Worm (Caenorhabditis elegans) whole organism, L1 larva: ENCODE measurements around the gene K09C8.8.

Source experiments
- C16A3.4 ChIP-seq: fragments of 150-350 bp; optimal IDR thresholded peaks from 2 replicates; lab custom pipeline; 2014; ENCODE audit warnings: missing biosample characterization, missing genetic modification characterization
- aly-2 ChIP-seq: fragments of 150-350 bp; optimal IDR thresholded peaks from 2 replicates; lab custom pipeline; 2014; ENCODE audit warnings: missing biosample characterization, missing genetic modification characterization
- ceh-63 ChIP-seq: fragments of 200-800 bp; sonication (Bioruptor generic); optimal IDR thresholded peaks from 2 replicates; lab custom pipeline; 2018; ENCODE audit warnings: mild to moderate bottlenecking, missing genetic modification characterization, missing compliant biosample characterization
- ceh-8 ChIP-seq: fragments of 200-800 bp; sonication (Bioruptor generic); optimal IDR thresholded peaks from 2 replicates; lab custom pipeline; 2018; ENCODE audit warnings: mild to moderate bottlenecking, missing genetic modification characterization, moderate library complexity, missing compliant biosample characterization
- ceh-82 ChIP-seq, 3 experiments: fragments of 150-350 bp in 1 of 3; sonication (generic microtip) in 2 of 3; optimal IDR thresholded peaks; 2 replicates each; lab custom pipeline; 2014 to 2017; ENCODE audit warnings: missing biosample characterization in 3 of 3, missing genetic modification characterization in 3 of 3
- ces-1 ChIP-seq: fragments of 150-350 bp; optimal IDR thresholded peaks from 2 replicates; lab custom pipeline; 2014; ENCODE audit warnings: missing biosample characterization, missing genetic modification reagents, missing genetic modification characterization
- efl-1 ChIP-seq, 4 experiments: fragments of 150-350 bp; optimal IDR thresholded peaks in 3 of 4; peaks in 1 of 4; 1 replicate in 1 of 4; 2 replicates in 3 of 4; lab custom pipeline; 2014; ENCODE audit warnings: missing biosample characterization in 2 of 4, missing genetic modification characterization in 2 of 4, missing genetic modification reagents in 2 of 4
- elt-2 ChIP-seq: sonication (generic microtip); optimal IDR thresholded peaks from 2 replicates; lab custom pipeline; 2016; ENCODE audit warnings: missing genetic modification characterization, mild to moderate bottlenecking, inconsistent platforms, missing compliant biosample characterization, missing genetic modification reagents
- elt-3 ChIP-seq, 6 experiments: fragments of 150-350 bp in 1 of 6; sonication (generic microtip); optimal IDR thresholded peaks; 2 replicates each; lab custom pipeline; 2017 to 2018; ENCODE audit warnings: missing biosample characterization in 6 of 6, missing genetic modification characterization in 6 of 6, inconsistent platforms in 1 of 6
- irx-1 ChIP-seq: sonication (generic microtip); optimal IDR thresholded peaks from 2 replicates; lab custom pipeline; 2016; ENCODE audit warnings: missing genetic modification characterization, missing compliant biosample characterization
- isw-1 ChIP-seq: fragments of 200-800 bp; sonication (Bioruptor generic); IDR thresholded peaks from 2 replicates; pipeline ENCODE4 v1.3.6; 2022; ENCODE audit warnings: missing genetic modification characterization, missing compliant biosample characterization
- jun-1 ChIP-seq: fragments of 150-350 bp; optimal IDR thresholded peaks from 2 replicates; lab custom pipeline; 2014; ENCODE audit warnings: missing biosample characterization, missing genetic modification reagents, missing genetic modification characterization
- lin-14 ChIP-seq: fragments of 200-800 bp; sonication (Bioruptor generic); optimal IDR thresholded peaks from 2 replicates; lab custom pipeline; 2018; ENCODE audit warnings: mild to moderate bottlenecking, missing genetic modification characterization, moderate library complexity, missing compliant biosample characterization
- lin-35 ChIP-seq, 2 experiments: fragments of 150-350 bp; optimal IDR thresholded peaks; 2 replicates each; lab custom pipeline; 2014; ENCODE audit warnings: missing biosample characterization in 2 of 2, missing genetic modification characterization in 2 of 2, missing genetic modification reagents in 2 of 2
- lir-3 ChIP-seq: sonication (generic microtip); optimal IDR thresholded peaks from 2 replicates; lab custom pipeline; 2016; ENCODE audit warnings: mild to moderate bottlenecking, missing genetic modification characterization, moderate library complexity, missing compliant biosample characterization; ENCODE audit not compliant: poor library complexity
- lsy-2 ChIP-seq, 2 experiments: fragments of 150-350 bp; optimal IDR thresholded peaks; 2 replicates each; lab custom pipeline; 2014; ENCODE audit warnings: missing biosample characterization in 2 of 2, missing genetic modification characterization in 2 of 2
- mab-9 ChIP-seq: fragments of 200-800 bp; sonication (Bioruptor generic); IDR thresholded peaks from 2 replicates; pipeline ENCODE4 v1.3.6; 2022; ENCODE audit warnings: missing genetic modification reagents, missing genetic modification characterization, missing compliant biosample characterization
- mdl-1 ChIP-seq, 2 experiments: fragments of 150-350 bp; optimal IDR thresholded peaks; 2 replicates each; lab custom pipeline; 2014 to 2017; ENCODE audit warnings: missing biosample characterization in 2 of 2, missing genetic modification characterization in 2 of 2, inconsistent platforms in 1 of 2
- mep-1 ChIP-seq: fragments of 150-350 bp; optimal IDR thresholded peaks from 2 replicates; lab custom pipeline; 2014; ENCODE audit warnings: missing biosample characterization, missing genetic modification characterization
- nhr-19 ChIP-seq: fragments of 200-800 bp; sonication (Bioruptor generic); conservative IDR thresholded peaks from 2 replicates; pipeline ENCODE4 v1.3.6; 2022; ENCODE audit warnings: missing genetic modification characterization, missing compliant biosample characterization
- nhr-20 ChIP-seq: sonication (generic microtip); optimal IDR thresholded peaks from 2 replicates; lab custom pipeline; 2016; ENCODE audit warnings: mild to moderate bottlenecking, missing genetic modification characterization, missing compliant biosample characterization
- nhr-237 ChIP-seq: fragments of 150-350 bp; optimal IDR thresholded peaks from 2 replicates; lab custom pipeline; 2014; ENCODE audit warnings: missing biosample characterization, missing genetic modification characterization
- nhr-71 ChIP-seq: sonication (generic microtip); optimal IDR thresholded peaks from 2 replicates; lab custom pipeline; 2016; ENCODE audit warnings: mild to moderate bottlenecking, missing genetic modification characterization, moderate library complexity, missing compliant biosample characterization
- nhr-76 ChIP-seq: sonication (generic microtip); optimal IDR thresholded peaks from 2 replicates; lab custom pipeline; 2017; ENCODE audit warnings: missing biosample characterization, missing genetic modification characterization
- nhr-84 ChIP-seq: sonication (generic microtip); optimal IDR thresholded peaks from 2 replicates; lab custom pipeline; 2017; ENCODE audit warnings: missing biosample characterization, missing genetic modification characterization
- nhr-90 ChIP-seq: sonication (generic microtip); optimal IDR thresholded peaks from 2 replicates; lab custom pipeline; 2016; ENCODE audit warnings: mild to moderate bottlenecking, missing genetic modification characterization, missing compliant biosample characterization; ENCODE audit not compliant: poor library complexity
- rnt-1 ChIP-seq: sonication (generic microtip); optimal IDR thresholded peaks from 2 replicates; lab custom pipeline; 2016; ENCODE audit warnings: mild to moderate bottlenecking, missing genetic modification characterization, moderate library complexity, missing compliant biosample characterization
- skn-1 ChIP-seq: fragments of 150-350 bp; optimal IDR thresholded peaks from 2 replicates; lab custom pipeline; 2014; ENCODE audit warnings: missing biosample characterization, missing genetic modification characterization
- snu-23 ChIP-seq: sonication (generic microtip); optimal IDR thresholded peaks from 2 replicates; lab custom pipeline; 2016; ENCODE audit warnings: missing genetic modification characterization, missing compliant biosample characterization
- sox-4 ChIP-seq: sonication (generic microtip); optimal IDR thresholded peaks from 2 replicates; lab custom pipeline; 2016; ENCODE audit warnings: missing genetic modification characterization, missing compliant biosample characterization
- swsn-7 ChIP-seq: sonication (generic microtip); optimal IDR thresholded peaks from 2 replicates; lab custom pipeline; 2016; ENCODE audit warnings: missing genetic modification characterization, missing compliant biosample characterization
- unc-130 ChIP-seq: fragments of 150-350 bp; optimal IDR thresholded peaks from 2 replicates; lab custom pipeline; 2017; ENCODE audit warnings: missing biosample characterization, missing genetic modification characterization, inconsistent platforms
- unc-30 ChIP-seq: sonication (generic microtip); optimal IDR thresholded peaks from 2 replicates; lab custom pipeline; 2017; ENCODE audit warnings: missing biosample characterization, missing genetic modification characterization
- unc-62 ChIP-seq: fragments of 150-350 bp; optimal IDR thresholded peaks from 2 replicates; lab custom pipeline; 2014; ENCODE audit warnings: missing biosample characterization, missing genetic modification reagents, missing genetic modification characterization
- unc-86 ChIP-seq: sonication (generic microtip); optimal IDR thresholded peaks from 2 replicates; lab custom pipeline; 2016; ENCODE audit warnings: missing genetic modification characterization, missing compliant biosample characterization
- vab-15 ChIP-seq: sonication (generic microtip); optimal IDR thresholded peaks from 2 replicates; lab custom pipeline; 2017; ENCODE audit warnings: missing genotype, mild to moderate bottlenecking, missing genetic modification characterization, missing compliant biosample characterization
- xbp-1 ChIP-seq: sonication (generic microtip); optimal IDR thresholded peaks from 2 replicates; lab custom pipeline; 2016; ENCODE audit warnings: missing genetic modification characterization, missing compliant biosample characterization
- zag-1 ChIP-seq: fragments of 150-350 bp; optimal IDR thresholded peaks from 2 replicates; lab custom pipeline; 2014; ENCODE audit warnings: missing biosample characterization, missing genetic modification characterization
- zip-4 ChIP-seq: fragments of 200-800 bp; sonication (Bioruptor generic); optimal IDR thresholded peaks from 2 replicates; lab custom pipeline; 2018; ENCODE audit warnings: mild to moderate bottlenecking, missing genetic modification characterization, moderate library complexity, missing compliant biosample characterization
- ztf-11 ChIP-seq, 2 experiments: sonication (generic microtip); optimal IDR thresholded peaks; 2 replicates each; lab custom pipeline; 2016 to 2017; ENCODE audit warnings: missing genetic modification characterization in 2 of 2, missing biosample characterization in 1 of 2, missing compliant biosample characterization in 1 of 2
- ztf-4 ChIP-seq: fragments of 150-350 bp; optimal IDR thresholded peaks from 2 replicates; lab custom pipeline; 2014; ENCODE audit warnings: missing biosample characterization, missing genetic modification characterization

The K09C8.8 gene

ce11 chrX:10956972-10957678 lies 13.6 kb upstream of the K09C8.8 start:
- TF ChIP-seq sox-4 (tag; lab: Kevin White, UChicago) = no peak
- TF ChIP-seq zag-1 (tag; lab: Kevin White, UChicago) = no peak
- no peak for TF ChIP-seq ceh-8 (GFP tag; lab: Kevin White, UChicago)
- peak; percentile 5 for TF ChIP-seq elt-2 (tag; lab: Kevin White, UChicago)

ce11 chrX:10958427-10958826 lies 12.3 kb upstream of the K09C8.8 start, which contains the start of gene nlp-19:
Gene nlp-19 (plus strand): TSS chrX:10958727.
- TF ChIP-seq nhr-90 (tag; lab: Kevin White, UChicago) = no peak
- TF ChIP-seq ces-1 (GFP tag; lab: Kevin White, UChicago) = no peak
- TF ChIP-seq elt-3 (tag; optimal IDR thresholded peaks at IDR 0.05; lab: Kevin White, UChicago) = no peak
- TF ChIP-seq unc-30 (tag; lab: Kevin White, UChicago) = no peak
- no peak for TF ChIP-seq nhr-84 (tag; lab: Kevin White, UChicago)

- TF ChIP-seq ztf-4 (no peak), vab-15 (tag; lab: Kevin White, UChicago) (no peak), nhr-71 (no peak)
Measured at ce11 chrX:10959136-10959535, 11.6 kb upstream of the K09C8.8 start, which contains the start of gene K09C8.2. Gene K09C8.2 (plus strand): TSS chrX:10959436.

DNA sequence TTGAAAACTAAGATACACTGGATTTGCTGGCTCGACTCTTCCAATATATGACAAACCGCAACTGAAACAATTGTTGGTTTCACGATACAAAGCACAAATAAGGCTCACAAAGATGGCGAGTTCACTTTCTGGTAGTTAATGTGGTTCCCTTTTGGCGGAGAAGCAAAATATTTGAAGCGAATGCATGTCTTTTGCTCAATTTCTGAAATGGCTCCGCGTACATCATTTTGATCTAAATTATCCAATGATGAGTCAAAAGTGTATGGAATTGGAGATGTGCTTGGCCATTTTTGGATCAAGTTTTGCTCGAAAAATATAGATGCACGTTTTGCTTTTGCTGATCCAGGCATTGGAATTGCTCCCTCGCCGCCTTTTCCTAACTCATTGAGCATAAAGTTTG lies 9.0 kb upstream of the K09C8.8 start:
- TF ChIP-seq nhr-76 (tag; lab: Kevin White, UChicago) = no peak
- TF ChIP-seq lin-35 (GFP tag; optimal IDR thresholded peaks at IDR 0.05; lab: Kevin White, UChicago) = no peak
- no peak for TF ChIP-seq unc-130 (tag; lab: Kevin White, UChicago)
- TF ChIP-seq mep-1 (tag; lab: Kevin White, UChicago) = no peak
- no peak for TF ChIP-seq unc-62
- no peak for TF ChIP-seq skn-1
- no peak for TF ChIP-seq mdl-1 (tag; optimal IDR thresholded peaks at IDR 0.05; lab: Kevin White, UChicago)
- TF ChIP-seq lin-14 (GFP tag; lab: Kevin White, UChicago) = no peak
- TF ChIP-seq nhr-20 = no peak
- TF ChIP-seq ceh-63 (GFP tag; lab: Kevin White, UChicago) = no peak
- TF ChIP-seq, all 84 proteins: peak for 0

DNA sequence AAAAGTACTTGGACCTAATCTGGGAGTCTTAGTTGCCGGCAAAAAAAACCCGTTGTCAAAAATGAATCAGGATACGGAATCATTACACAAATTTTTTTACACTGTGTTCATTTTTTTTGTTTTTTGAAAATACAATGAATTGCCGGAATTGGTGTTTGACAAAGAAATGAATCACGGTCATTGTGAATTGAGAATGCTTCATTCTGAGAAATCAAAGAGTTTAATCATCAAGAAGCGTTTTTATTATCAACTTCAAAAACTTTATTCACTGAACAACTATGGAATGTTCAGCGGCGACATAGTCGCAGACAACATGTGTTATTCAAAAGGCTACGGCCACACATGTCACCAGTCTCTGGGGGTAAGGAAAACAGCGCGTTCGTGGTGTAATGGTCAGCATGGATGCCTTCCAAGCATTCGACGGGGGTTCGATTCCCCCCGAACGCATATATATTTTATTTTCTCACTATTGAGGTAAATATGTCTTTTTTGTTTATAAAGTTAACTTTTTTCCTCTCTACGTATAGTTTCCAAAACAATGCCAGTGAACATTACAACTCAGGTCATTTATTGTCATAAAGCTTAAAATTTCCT lies 7.2 kb upstream of the K09C8.8 start, which contains the start of gene nas-10:
Gene nas-10 (minus strand): TSS at position 51 of the 594 bp plus-strand sequence.
- TF ChIP-seq lir-3 (tag; lab: Kevin White, UChicago) = peak; percentile 54
- TF ChIP-seq lin-35 (GFP tag; optimal IDR thresholded peaks at IDR 0.05; lab: Kevin White, UChicago) = peak in 1 of 2 experiments; percentile 61
- TF ChIP-seq unc-62 = no peak
- peak; percentile 13 for TF ChIP-seq irx-1 (tag; lab: Kevin White, UChicago)
- TF ChIP-seq skn-1 = no peak
- peak; percentile 68 for TF ChIP-seq nhr-19 (GFP tag; lab: Robert Waterston, UW)
- peak; percentile 52 for TF ChIP-seq C16A3.4
- TF ChIP-seq snu-23 (GFP tag; lab: Kevin White, UChicago) = peak; percentile 77
- TF ChIP-seq swsn-7 (tag; lab: Kevin White, UChicago) = peak; percentile 62
- TF ChIP-seq nhr-71 = peak; percentile 68
- no peak for TF ChIP-seq nhr-237 (tag; lab: Kevin White, UChicago)
- TF ChIP-seq ceh-63 (GFP tag; lab: Kevin White, UChicago) = no peak
- TF ChIP-seq ztf-11 (tag; optimal IDR thresholded peaks at IDR 0.05; lab: Kevin White, UChicago) = peak in 1 of 2 experiments; percentile 38
- TF ChIP-seq nhr-90 (tag; lab: Kevin White, UChicago) = peak; percentile 73
- TF ChIP-seq efl-1 (optimal IDR thresholded peaks at IDR 0.05; lab: Kevin White, UChicago) = peak in 1 of 2 experiments; percentile 1
- TF ChIP-seq efl-1 (GFP tag; optimal IDR thresholded peaks at IDR 0.05 in 1 of 2; lab: Kevin White, UChicago) = peak in 1 of 2 experiments; percentile 86
- peak; percentile 25 for TF ChIP-seq jun-1 (tag; lab: Kevin White, UChicago)
- TF ChIP-seq lsy-2 (tag; optimal IDR thresholded peaks at IDR 0.05; lab: Kevin White, UChicago) = no peak
- peak; percentile 47 for TF ChIP-seq lin-14 (GFP tag; lab: Kevin White, UChicago)
- peak; percentile 39 for TF ChIP-seq xbp-1 (tag; lab: Kevin White, UChicago)
- no peak for TF ChIP-seq aly-2 (tag; lab: Kevin White, UChicago)
- TF ChIP-seq rnt-1 (tag; lab: Kevin White, UChicago) = peak; percentile 37
- TF ChIP-seq nhr-20 = peak; percentile 65
- no peak for TF ChIP-seq zip-4 (GFP tag; lab: Kevin White, UChicago)
- TF ChIP-seq unc-86 = peak; percentile 19
- no peak for TF ChIP-seq isw-1
- no peak for TF ChIP-seq mab-9 (GFP tag; lab: Robert Waterston, UW)
- peak in 2 of 3 experiments; percentile 29 to 37 for TF ChIP-seq ceh-82 (tag; optimal IDR thresholded peaks at IDR 0.05; lab: Kevin White, UChicago)
- peak in 1 of 6 experiments; percentile 18 for TF ChIP-seq elt-3 (tag; optimal IDR thresholded peaks at IDR 0.05; lab: Kevin White, UChicago)
